Worm (Caenorhabditis elegans): ENCODE results near the gene T24C4.10.

T24C4.10 gene

DNA sequence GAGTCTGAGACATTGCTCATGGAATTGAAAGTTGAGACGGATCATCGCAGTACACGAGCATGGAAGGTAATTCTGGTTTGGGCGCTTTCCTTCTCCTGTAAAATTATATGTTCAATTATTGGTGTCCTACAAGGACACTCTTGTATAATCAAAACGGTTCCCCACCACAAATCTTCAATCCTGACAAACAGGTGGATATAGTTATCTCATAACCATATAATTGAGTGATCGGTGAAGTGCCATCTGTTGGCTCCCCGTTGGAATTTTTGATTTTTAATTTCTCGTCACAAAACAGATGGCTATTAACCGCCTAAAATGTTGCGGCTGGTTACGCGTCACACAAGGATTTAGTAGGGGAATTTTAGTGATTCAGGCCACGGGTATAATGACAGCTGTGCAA is 22.2 kb downstream of the T24C4.10 start:
- TF ChIP-seq lin-32 (GFP tag; optimal IDR thresholded peaks at IDR 0.05) = peak; percentile 69
- TF ChIP-seq nhr-2 (tag; optimal IDR thresholded peaks at IDR 0.05) = no peak
- TF ChIP-seq cnd-1 (tag; optimal IDR thresholded peaks at IDR 0.05) = no peak

DNA sequence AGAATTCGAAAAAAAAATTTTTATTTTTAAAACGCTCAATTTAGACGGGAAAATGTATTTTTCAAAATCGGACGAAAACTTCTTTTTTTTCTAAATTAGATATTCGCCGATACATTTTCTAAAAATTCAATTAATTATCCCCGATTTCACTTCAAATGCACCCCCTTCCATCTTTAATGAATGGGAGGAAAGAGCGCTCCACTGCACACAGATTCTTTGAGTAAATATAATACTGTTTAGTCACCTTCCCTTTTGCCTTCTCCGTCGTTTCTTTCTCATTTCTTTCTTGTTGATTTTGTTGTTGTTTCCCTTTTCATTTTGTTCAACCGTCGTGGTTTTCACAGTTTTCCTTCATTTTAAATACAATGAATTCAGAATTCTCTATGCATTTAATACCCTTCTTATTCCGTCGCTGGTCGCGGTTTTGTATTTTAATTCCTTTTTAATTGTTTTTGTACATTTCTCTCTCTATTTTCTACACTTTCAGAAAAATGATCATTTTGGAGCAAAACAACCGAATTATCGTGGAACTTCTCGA is 29.2 kb downstream of the T24C4.10 start, which contains the start of gene arx-4:
Gene arx-4 (plus strand): TSS at position 488 of the 538 bp plus-strand sequence.
- TF ChIP-seq unc-39 (tag; optimal IDR thresholded peaks at IDR 0.05) = no peak
- TF ChIP-seq ces-1 (GFP tag; optimal IDR thresholded peaks at IDR 0.05) = peak; percentile 93

- TF ChIP-seq hlh-1 (tag; optimal IDR thresholded peaks at IDR 0.05) (no peak), nhr-76 (tag; optimal IDR thresholded peaks at IDR 0.05) (no peak), elt-1 (tag; optimal IDR thresholded peaks at IDR 0.05; ENCODE audit: borderline replicate concordance, insufficient read depth) (no peak), drap-1 (GFP tag; optimal IDR thresholded peaks at IDR 0.05) (no peak), ces-1 (GFP tag; optimal IDR thresholded peaks at IDR 0.05) (no peak), zip-8 (tag; optimal IDR thresholded peaks at IDR 0.05) (no peak), snpc-4 (tag; optimal IDR thresholded peaks at IDR 0.05) (no peak), nhr-2 (tag; optimal IDR thresholded peaks at IDR 0.05) (no peak), lsy-2 (tag; optimal IDR thresholded peaks at IDR 0.05) (no peak), unc-120 (tag; optimal IDR thresholded peaks at IDR 0.05; ENCODE audit: poor library complexity, severe bottlenecking) (no peak), mab-5 (tag; optimal IDR thresholded peaks at IDR 0.05) (no peak), pha-4 (tag; optimal IDR thresholded peaks at IDR 0.05) (no peak), nhr-28 (tag; optimal IDR thresholded peaks at IDR 0.05) (no peak), ztf-11 (tag; optimal IDR thresholded peaks at IDR 0.05) (no peak), mls-2 (tag; optimal IDR thresholded peaks at IDR 0.05) (no peak), mep-1 (tag; optimal IDR thresholded peaks at IDR 0.05) (no peak), unc-39 (tag; optimal IDR thresholded peaks at IDR 0.05) (no peak), tbx-8 (GFP tag; optimal IDR thresholded peaks at IDR 0.05) (no peak), flh-1 (GFP tag; optimal IDR thresholded peaks at IDR 0.05) (no peak)
Observed at ce11 chrIII:859898-860297, 31.1 kb downstream of the T24C4.10 start, which contains the start of gene exos-4.2. Gene exos-4.2, plus strand, starts transcription at chrIII:860198.

DNA sequence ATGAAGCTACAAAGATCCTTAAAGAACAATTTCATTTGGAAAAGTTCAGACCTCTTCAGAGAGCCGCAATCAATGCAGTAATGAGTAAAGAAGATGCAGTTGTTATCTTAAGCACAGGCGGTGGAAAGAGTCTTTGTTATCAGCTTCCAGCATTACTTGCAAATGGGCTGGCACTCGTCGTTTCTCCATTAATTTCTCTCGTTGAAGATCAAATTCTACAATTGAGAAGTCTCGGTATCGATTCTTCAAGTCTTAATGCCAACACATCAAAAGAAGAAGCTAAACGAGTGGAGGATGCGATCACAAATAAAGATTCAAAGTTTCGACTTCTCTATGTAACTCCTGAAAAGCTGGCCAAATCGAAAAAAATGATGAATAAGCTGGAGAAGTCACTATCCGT is 34.1 kb downstream of the T24C4.10 start:
- no peak for TF ChIP-seq ces-1 (GFP tag; optimal IDR thresholded peaks at IDR 0.05)
- TF ChIP-seq nhr-2 (tag; optimal IDR thresholded peaks at IDR 0.05) = no peak
- no peak for TF ChIP-seq mab-5 (tag; optimal IDR thresholded peaks at IDR 0.05)

DNA sequence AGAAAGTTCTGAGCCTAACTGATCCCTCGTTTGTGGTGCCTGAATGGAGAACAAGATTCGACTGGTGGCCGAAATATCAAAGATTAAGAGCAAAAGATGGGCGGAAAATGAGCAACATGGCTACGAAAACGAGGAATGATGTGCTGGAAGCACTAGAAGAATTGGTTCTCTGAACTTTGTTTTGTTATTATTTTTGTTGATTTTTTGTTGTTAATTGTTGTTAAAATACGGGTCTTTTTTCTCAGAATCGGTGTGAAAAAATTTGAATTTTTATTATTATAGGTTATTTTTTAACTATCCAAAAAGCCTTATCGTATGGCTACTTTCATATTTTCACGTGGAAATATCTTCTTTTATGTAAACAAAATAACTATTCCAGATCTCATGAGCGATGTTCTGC is 34.8 kb downstream of the T24C4.10 start, which contains the start of gene K02F3.12:
Gene K02F3.12 (plus strand): TSS at position 301 of the 400 bp plus-strand sequence.
- TF ChIP-seq drap-1 (GFP tag; optimal IDR thresholded peaks at IDR 0.05) = no peak
- no peak for TF ChIP-seq ztf-11 (tag; optimal IDR thresholded peaks at IDR 0.05)
- TF ChIP-seq pha-4 (tag; optimal IDR thresholded peaks at IDR 0.05) = no peak
- no peak for TF ChIP-seq nhr-76 (tag; optimal IDR thresholded peaks at IDR 0.05)
- TF ChIP-seq unc-62 (GFP tag; optimal IDR thresholded peaks at IDR 0.05) = no peak
- no peak for TF ChIP-seq ceh-43 (GFP tag; optimal IDR thresholded peaks at IDR 0.05)
- no peak for TF ChIP-seq nhr-12 (tag; optimal IDR thresholded peaks at IDR 0.05)
- TF ChIP-seq flh-1 (GFP tag; optimal IDR thresholded peaks at IDR 0.05) = no peak
- no peak for TF ChIP-seq sptf-1 (tag; optimal IDR thresholded peaks at IDR 0.05)
- TF ChIP-seq elt-3 (tag; optimal IDR thresholded peaks at IDR 0.05) = no peak
- TF ChIP-seq bed-3 (GFP tag; optimal IDR thresholded peaks at IDR 0.05) = no peak
- TF ChIP-seq mab-5 (tag; optimal IDR thresholded peaks at IDR 0.05) = no peak
- TF ChIP-seq nhr-2 (tag; optimal IDR thresholded peaks at IDR 0.05) = no peak
- no peak for TF ChIP-seq snpc-4 (tag; optimal IDR thresholded peaks at IDR 0.05)

DNA sequence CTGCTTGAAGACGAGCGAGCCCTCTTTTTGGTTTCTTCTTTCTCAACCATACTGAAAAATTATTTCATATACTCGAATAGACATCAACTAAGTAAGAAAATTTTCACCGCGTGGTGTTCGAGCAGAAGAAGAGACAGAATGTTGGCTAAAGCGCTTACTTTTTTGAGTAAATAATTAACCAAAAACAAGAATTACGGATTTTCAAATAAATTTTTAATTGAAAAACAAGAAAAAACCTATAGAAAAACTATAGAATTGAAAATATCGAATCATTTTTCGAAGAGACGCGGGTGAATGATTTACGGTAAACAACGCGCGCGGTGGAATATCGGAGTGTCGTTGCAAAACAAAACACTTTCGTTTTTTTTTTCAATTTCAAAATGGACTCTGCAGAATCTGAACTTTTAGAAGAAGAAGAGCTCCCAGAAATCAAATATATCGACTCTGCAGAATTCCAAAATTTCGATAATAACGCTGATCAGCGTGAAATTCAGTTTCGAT is 37.1 kb downstream of the T24C4.10 start, which contains the start of the genes rnp-5 and tag-51:
Gene rnp-5 (minus strand): TSS at position 51 of the 501 bp plus-strand sequence.
Gene tag-51 (plus strand): TSS at position 363 of the 501 bp plus-strand sequence.
- no peak for TF ChIP-seq mep-1 (tag; optimal IDR thresholded peaks at IDR 0.05)
- peak; percentile 10 for TF ChIP-seq ceh-39 (tag; optimal IDR thresholded peaks at IDR 0.05)
- TF ChIP-seq flh-1 (GFP tag; optimal IDR thresholded peaks at IDR 0.05) = no peak
- TF ChIP-seq cnd-1 (tag; optimal IDR thresholded peaks at IDR 0.05) = no peak
- no peak for TF ChIP-seq lsy-2 (tag; optimal IDR thresholded peaks at IDR 0.05)
- TF ChIP-seq unc-39 (tag; optimal IDR thresholded peaks at IDR 0.05) = no peak
- no peak for TF ChIP-seq hlh-1 (tag; optimal IDR thresholded peaks at IDR 0.05)
- no peak for TF ChIP-seq ztf-11 (tag; optimal IDR thresholded peaks at IDR 0.05)
